Worm (Caenorhabditis elegans) whole organism, early embryonic: Measurements from ENCODE around the gene cest-35.1.

Source experiments
- B0310.2 ChIP-seq: sonication (generic microtip); optimal IDR thresholded peaks from 2 replicates; lab custom pipeline; 2016; ENCODE audit warnings: mild to moderate bottlenecking, missing genetic modification characterization, missing compliant biosample characterization
- F13C5.2 ChIP-seq: sonication (generic microtip); optimal IDR thresholded peaks from 2 replicates; lab custom pipeline; 2017; ENCODE audit warnings: mild to moderate bottlenecking, missing genetic modification characterization, inconsistent platforms, missing compliant biosample characterization
- aly-1 ChIP-seq: sonication (generic microtip); optimal IDR thresholded peaks from 2 replicates; lab custom pipeline; 2016; ENCODE audit warnings: missing genetic modification characterization, missing compliant biosample characterization
- ama-1 ChIP-seq: fragments of 150-350 bp; optimal IDR thresholded peaks from 2 replicates; lab custom pipeline; 2014
- ceh-13 ChIP-seq: fragments of 200-800 bp; sonication (Bioruptor generic); optimal IDR thresholded peaks from 2 replicates; lab custom pipeline; 2018; ENCODE audit warnings: mild to moderate bottlenecking, missing genetic modification characterization, missing compliant biosample characterization
- ceh-36 ChIP-seq: sonication (generic microtip); optimal IDR thresholded peaks from 2 replicates; lab custom pipeline; 2016; ENCODE audit warnings: missing genetic modification characterization, inconsistent platforms, missing compliant biosample characterization
- ets-7 ChIP-seq: sonication (generic microtip); optimal IDR thresholded peaks from 2 replicates; lab custom pipeline; 2016; ENCODE audit warnings: missing genotype, missing genetic modification characterization, missing compliant biosample characterization
- flt-1 ChIP-seq: fragments of 200-800 bp; sonication (Bioruptor generic); IDR thresholded peaks from 2 replicates; pipeline ENCODE4 v1.3.6; 2022; ENCODE audit warnings: missing genetic modification characterization, missing compliant biosample characterization
- hmbx-1 ChIP-seq: sonication (generic microtip); optimal IDR thresholded peaks from 2 replicates; lab custom pipeline; 2016; ENCODE audit warnings: mild to moderate bottlenecking, missing genetic modification characterization, missing compliant biosample characterization
- hmg-4 ChIP-seq: fragments of 200-800 bp; sonication (Bioruptor generic); optimal IDR thresholded peaks from 2 replicates; lab custom pipeline; 2018; ENCODE audit warnings: mild to moderate bottlenecking, missing genetic modification characterization, missing compliant biosample characterization
- hnd-1 ChIP-seq: sonication (generic microtip); optimal IDR thresholded peaks from 2 replicates; lab custom pipeline; 2016; ENCODE audit warnings: missing genetic modification characterization, missing compliant biosample characterization
- pes-1 ChIP-seq: fragments of 200-800 bp; sonication (Bioruptor generic); IDR thresholded peaks from 2 replicates; pipeline ENCODE4 v1.3.6; 2022; ENCODE audit warnings: missing genetic modification reagents, missing genetic modification characterization, missing compliant biosample characterization
- scrt-1 ChIP-seq: fragments of 200-800 bp; sonication (Bioruptor generic); IDR thresholded peaks from 2 replicates; pipeline ENCODE4 v1.3.6; 2022; ENCODE audit warnings: missing genetic modification characterization, missing compliant biosample characterization
- sea-1 ChIP-seq: fragments of 200-800 bp; sonication (Bioruptor generic); conservative IDR thresholded peaks from 2 replicates; pipeline ENCODE4 v1.3.6; 2022; ENCODE audit warnings: missing genetic modification characterization, missing compliant biosample characterization
- tbx-11 ChIP-seq: fragments of 200-800 bp; sonication (Bioruptor generic); IDR thresholded peaks from 2 replicates; pipeline ENCODE4 v1.3.6; 2022; ENCODE audit warnings: missing genetic modification characterization, missing compliant biosample characterization
- tbx-37 ChIP-seq: fragments of 200-800 bp; sonication (Bioruptor generic); conservative IDR thresholded peaks from 2 replicates; pipeline ENCODE4 v1.3.6; 2022; ENCODE audit warnings: missing genetic modification reagents, missing genetic modification characterization, missing compliant biosample characterization
- tra-4 ChIP-seq: sonication (generic microtip); optimal IDR thresholded peaks from 2 replicates; lab custom pipeline; 2017; ENCODE audit warnings: missing genetic modification characterization, missing compliant biosample characterization

cest-35.1 gene

ce11 chrV:5225660-5226059 lies 17.3 kb downstream of the cest-35.1 start:
- TF ChIP-seq hmbx-1 (tag; lab: Kevin White, UChicago) (no peak), B0310.2 (tag; lab: Kevin White, UChicago) (no peak), ets-7 (tag; lab: Kevin White, UChicago) (no peak), aly-1 (tag; lab: Kevin White, UChicago) (no peak), ama-1 (lab: Kevin White, UChicago) (no peak), hmg-4 (GFP tag; lab: Kevin White, UChicago) (no peak), F13C5.2 (tag; lab: Kevin White, UChicago) (no peak), tbx-37 (GFP tag; lab: Robert Waterston, UW) (no peak), pes-1 (no peak), tbx-11 (GFP tag; lab: Robert Waterston, UW) (no peak), ceh-36 (no peak), scrt-1 (GFP tag; lab: Robert Waterston, UW) (no peak)

- TF ChIP-seq hmg-4 (GFP tag; lab: Kevin White, UChicago) (no peak), ceh-13 (GFP tag; lab: Kevin White, UChicago) (no peak), pes-1 (no peak), tbx-11 (GFP tag; lab: Robert Waterston, UW) (no peak), sea-1 (GFP tag; lab: Robert Waterston, UW) (no peak), scrt-1 (GFP tag; lab: Robert Waterston, UW) (no peak), tra-4 (tag; lab: Kevin White, UChicago) (no peak), hnd-1 (tag; lab: Kevin White, UChicago) (no peak), ets-7 (tag; lab: Kevin White, UChicago) (no peak)
Measured at ce11 chrV:5223044-5223443, 19.9 kb downstream of the cest-35.1 start, which contains the start of gene Y49G5B.1. Gene Y49G5B.1, plus strand, starts transcription at chrV:5223367.

- TF ChIP-seq tbx-11 (GFP tag; lab: Robert Waterston, UW) = no peak
- TF ChIP-seq pes-1 = no peak
- TF ChIP-seq hmg-4 (GFP tag; lab: Kevin White, UChicago) = no peak
- no peak for TF ChIP-seq tbx-37 (GFP tag; lab: Robert Waterston, UW)
- no peak for TF ChIP-seq scrt-1 (GFP tag; lab: Robert Waterston, UW)
- TF ChIP-seq ceh-36 = no peak
- TF ChIP-seq tra-4 (tag; lab: Kevin White, UChicago) = no peak
- TF ChIP-seq ets-7 (tag; lab: Kevin White, UChicago) = no peak
- TF ChIP-seq sea-1 (GFP tag; lab: Robert Waterston, UW) = no peak
- TF ChIP-seq B0310.2 (tag; lab: Kevin White, UChicago) = no peak
- TF ChIP-seq F13C5.2 (tag; lab: Kevin White, UChicago) = no peak
- TF ChIP-seq aly-1 (tag; lab: Kevin White, UChicago) = no peak
- no peak for TF ChIP-seq hmbx-1 (tag; lab: Kevin White, UChicago)
- TF ChIP-seq hnd-1 (tag; lab: Kevin White, UChicago) = no peak
Measured at ce11 chrV:5213674-5214073, 29.3 kb downstream of the cest-35.1 start.

ce11 chrV:5204127-5204526 lies 38.8 kb downstream of the cest-35.1 start, which contains the start of gene ttc-37:
Gene ttc-37, plus strand, starts transcription at chrV:5204475.
- TF ChIP-seq hmg-4 (GFP tag; lab: Kevin White, UChicago) = no peak
- TF ChIP-seq B0310.2 (tag; lab: Kevin White, UChicago) = no peak
- no peak for TF ChIP-seq hmbx-1 (tag; lab: Kevin White, UChicago)
- no peak for TF ChIP-seq hnd-1 (tag; lab: Kevin White, UChicago)
- no peak for TF ChIP-seq ets-7 (tag; lab: Kevin White, UChicago)

ce11 chrV:5203643-5204042 lies 39.3 kb downstream of the cest-35.1 start:
- TF ChIP-seq B0310.2 (tag; lab: Kevin White, UChicago) (no peak), scrt-1 (GFP tag; lab: Robert Waterston, UW) (no peak), ceh-36 (no peak), flt-1 (GFP tag; lab: Robert Waterston, UW) (no peak), ceh-13 (GFP tag; lab: Kevin White, UChicago) (no peak), pes-1 (no peak), sea-1 (GFP tag; lab: Robert Waterston, UW) (no peak), aly-1 (tag; lab: Kevin White, UChicago) (no peak), tbx-37 (GFP tag; lab: Robert Waterston, UW) (no peak), ama-1 (lab: Kevin White, UChicago) (no peak), hnd-1 (tag; lab: Kevin White, UChicago) (no peak), hmbx-1 (tag; lab: Kevin White, UChicago) (no peak), tra-4 (tag; lab: Kevin White, UChicago) (no peak)

ce11 chrV:5201706-5202105 lies 41.2 kb downstream of the cest-35.1 start:
- TF ChIP-seq hmg-4 (GFP tag; lab: Kevin White, UChicago) (no peak), tbx-11 (GFP tag; lab: Robert Waterston, UW) (no peak), ceh-36 (no peak), flt-1 (GFP tag; lab: Robert Waterston, UW) (no peak), hnd-1 (tag; lab: Kevin White, UChicago) (no peak), tbx-37 (GFP tag; lab: Robert Waterston, UW) (no peak), sea-1 (GFP tag; lab: Robert Waterston, UW) (no peak), hmbx-1 (tag; lab: Kevin White, UChicago) (no peak), ama-1 (lab: Kevin White, UChicago) (no peak), F13C5.2 (tag; lab: Kevin White, UChicago) (no peak), ets-7 (tag; lab: Kevin White, UChicago) (no peak), ceh-13 (GFP tag; lab: Kevin White, UChicago) (no peak), aly-1 (tag; lab: Kevin White, UChicago) (no peak)

- TF ChIP-seq tbx-11 (GFP tag; lab: Robert Waterston, UW) (no peak), F13C5.2 (tag; lab: Kevin White, UChicago) (no peak), hnd-1 (tag; lab: Kevin White, UChicago) (no peak), sea-1 (GFP tag; lab: Robert Waterston, UW) (no peak), hmbx-1 (tag; lab: Kevin White, UChicago) (no peak), ceh-36 (no peak), scrt-1 (GFP tag; lab: Robert Waterston, UW) (no peak), ets-7 (tag; lab: Kevin White, UChicago) (no peak), flt-1 (GFP tag; lab: Robert Waterston, UW) (no peak), ceh-13 (GFP tag; lab: Kevin White, UChicago) (no peak), ama-1 (lab: Kevin White, UChicago) (no peak), hmg-4 (GFP tag; lab: Kevin White, UChicago) (no peak), aly-1 (tag; lab: Kevin White, UChicago) (no peak), tbx-37 (GFP tag; lab: Robert Waterston, UW) (no peak), B0310.2 (tag; lab: Kevin White, UChicago) (no peak), pes-1 (no peak)
Measured at ce11 chrV:5200188-5200587, 42.7 kb downstream of the cest-35.1 start.
